Worm (Caenorhabditis elegans) whole organism, L1 larva: ENCODE data around the gene ZK897.10.

Source experiments
- C16A3.4 ChIP-seq: fragments of 150-350 bp; optimal IDR thresholded peaks from 2 replicates; lab custom pipeline; 2014; ENCODE audit warnings: missing biosample characterization, missing genetic modification characterization
- aly-2 ChIP-seq: fragments of 150-350 bp; optimal IDR thresholded peaks from 2 replicates; lab custom pipeline; 2014; ENCODE audit warnings: missing biosample characterization, missing genetic modification characterization
- ama-1 ChIP-seq: fragments of 150-350 bp; optimal IDR thresholded peaks from 2 replicates; lab custom pipeline; 2014
- ceh-82 ChIP-seq, 3 experiments: fragments of 150-350 bp in 1 of 3; sonication (generic microtip) in 2 of 3; optimal IDR thresholded peaks; 2 replicates each; lab custom pipeline; 2014 to 2017; ENCODE audit warnings: missing biosample characterization in 3 of 3, missing genetic modification characterization in 3 of 3
- ets-5 ChIP-seq: fragments of 200-800 bp; sonication (Bioruptor generic); IDR thresholded peaks from 2 replicates; pipeline ENCODE4 v1.3.6; 2022; ENCODE audit warnings: missing genetic modification characterization, missing compliant biosample characterization
- fkh-4 ChIP-seq: sonication (generic microtip); optimal IDR thresholded peaks from 2 replicates; lab custom pipeline; 2016; ENCODE audit warnings: missing compliant biosample characterization, missing genetic modification characterization, borderline replicate concordance
- lin-35 ChIP-seq, 2 experiments: fragments of 150-350 bp; optimal IDR thresholded peaks; 2 replicates each; lab custom pipeline; 2014; ENCODE audit warnings: missing biosample characterization in 2 of 2, missing genetic modification characterization in 2 of 2, missing genetic modification reagents in 2 of 2
- nhr-12 ChIP-seq: sonication (generic microtip); optimal IDR thresholded peaks from 2 replicates; lab custom pipeline; 2017; ENCODE audit warnings: missing biosample characterization, missing genetic modification characterization
- rnt-1 ChIP-seq: sonication (generic microtip); optimal IDR thresholded peaks from 2 replicates; lab custom pipeline; 2016; ENCODE audit warnings: mild to moderate bottlenecking, missing genetic modification characterization, moderate library complexity, missing compliant biosample characterization
- skn-1 ChIP-seq: fragments of 150-350 bp; optimal IDR thresholded peaks from 2 replicates; lab custom pipeline; 2014; ENCODE audit warnings: missing biosample characterization, missing genetic modification characterization
- sup-37 ChIP-seq: fragments of 200-800 bp; sonication (Bioruptor generic); optimal IDR thresholded peaks from 2 replicates; lab custom pipeline; 2018; ENCODE audit warnings: mild to moderate bottlenecking, missing genetic modification characterization, missing compliant biosample characterization
- unc-86 ChIP-seq: sonication (generic microtip); optimal IDR thresholded peaks from 2 replicates; lab custom pipeline; 2016; ENCODE audit warnings: missing genetic modification characterization, missing compliant biosample characterization
- ztf-11 ChIP-seq, 2 experiments: sonication (generic microtip); optimal IDR thresholded peaks; 2 replicates each; lab custom pipeline; 2016 to 2017; ENCODE audit warnings: missing genetic modification characterization in 2 of 2, missing biosample characterization in 1 of 2, missing compliant biosample characterization in 1 of 2

ce11 chrIV:12757470-12757869 lies 7.7 kb upstream of the ZK897.10 start, which contains the start of gene flp-9:
- TF ChIP-seq ceh-82 (tag; optimal IDR thresholded peaks at IDR 0.05; lab: Kevin White, UChicago) (no peak), sup-37 (GFP tag; lab: Kevin White, UChicago) (no peak), unc-86 (tag; lab: Kevin White, UChicago) (no peak), ama-1 (no peak), ztf-11 (tag; optimal IDR thresholded peaks at IDR 0.05; lab: Kevin White, UChicago) (no peak), skn-1 (no peak), rnt-1 (tag; lab: Kevin White, UChicago) (no peak), nhr-12 (tag; lab: Kevin White, UChicago) (no peak), lin-35 (GFP tag; optimal IDR thresholded peaks at IDR 0.05; lab: Kevin White, UChicago) (no peak), fkh-4 (tag; lab: Kevin White, UChicago) (no peak), aly-2 (tag; lab: Kevin White, UChicago) (no peak), ets-5 (GFP tag; lab: Robert Waterston, UW) (no peak), C16A3.4 (tag; lab: Kevin White, UChicago) (no peak)
